Fruit fly (Drosophila melanogaster) whole organism, embryonic: ENCODE results near the gene Cyp312a1.

Experiments used
- Atf-2 ChIP-seq: fragments of 200-800 bp; sonication (Bioruptor generic); optimal IDR thresholded peaks from 2 replicates; lab custom pipeline; 2016; ENCODE audit warnings: missing biosample characterization, missing genetic modification characterization
- Blimp-1 ChIP-seq: fragments of 200-800 bp; sonication (Bioruptor generic); optimal IDR thresholded peaks from 3 replicates; lab custom pipeline; 2018; ENCODE audit warnings: missing biosample characterization, missing genetic modification characterization, mild to moderate bottlenecking, moderate library complexity, missing genetic modification reagents
- CG15696 ChIP-seq: fragments of 200-800 bp; sonication (Bioruptor generic); optimal IDR thresholded peaks from 2 replicates; lab custom pipeline; 2019; ENCODE audit warnings: missing biosample characterization, mild to moderate bottlenecking, missing genetic modification characterization, moderate library complexity
- CG1832 ChIP-seq: fragments of 200-800 bp; sonication (Bioruptor generic); optimal IDR thresholded peaks from 2 replicates; lab custom pipeline; 2017; ENCODE audit warnings: missing biosample characterization, mild to moderate bottlenecking, missing genetic modification characterization, inconsistent platforms
- CG18619 ChIP-seq: fragments of 200-800 bp; sonication (Bioruptor generic); optimal IDR thresholded peaks from 3 replicates; lab custom pipeline; 2017; ENCODE audit warnings: missing biosample characterization, mild to moderate bottlenecking, missing genetic modification characterization
- CG2199 ChIP-seq: fragments of 200-800 bp; sonication (Bioruptor generic); IDR thresholded peaks from 3 replicates; pipeline ENCODE4 v1.3.6; 2022; ENCODE audit warnings: missing biosample characterization, missing genetic modification characterization
- CG3163 ChIP-seq: fragments of 200-800 bp; sonication (Bioruptor generic); optimal IDR thresholded peaks from 3 replicates; lab custom pipeline; 2016; ENCODE audit warnings: missing biosample characterization, missing genetic modification characterization
- CG42726 ChIP-seq: fragments of 200-800 bp; sonication (Bioruptor generic); IDR thresholded peaks from 2 replicates; pipeline ENCODE4 v1.3.6; 2022; ENCODE audit warnings: missing biosample characterization, missing genetic modification characterization; ENCODE audit not compliant: partially characterized antibody
- CG4617 ChIP-seq: fragments of 200-800 bp; sonication (Bioruptor generic); optimal IDR thresholded peaks from 3 replicates; lab custom pipeline; 2016; ENCODE audit warnings: missing biosample characterization, missing genetic modification characterization, borderline replicate concordance
- CG6175 ChIP-seq: fragments of 200-800 bp; sonication (Bioruptor generic); IDR thresholded peaks from 3 replicates; pipeline ENCODE4 v1.3.6; 2022; ENCODE audit warnings: missing biosample characterization, missing genetic modification characterization
- CG6791 ChIP-seq: fragments of 200-800 bp; sonication (Bioruptor generic); IDR thresholded peaks from 3 replicates; pipeline ENCODE4 v1.3.6; 2022; ENCODE audit warnings: missing biosample characterization, missing genetic modification characterization; ENCODE audit not compliant: partially characterized antibody
- CTCF ChIP-seq: fragments of 200-800 bp; sonication (Bioruptor generic); optimal IDR thresholded peaks from 2 replicates; lab custom pipeline; 2017; ENCODE audit warnings: missing biosample characterization, mild to moderate bottlenecking, missing genetic modification characterization, moderate library complexity
- Deaf1 ChIP-seq: fragments of 200-800 bp; optimal IDR thresholded peaks from 3 replicates; lab custom pipeline; 2019; ENCODE audit warnings: missing biosample characterization, mild to moderate bottlenecking, missing genetic modification characterization, moderate library complexity
- Drgx ChIP-seq: fragments of 200-800 bp; sonication (Bioruptor generic); IDR thresholded peaks from 2 replicates; pipeline ENCODE4 v1.3.6; 2022; ENCODE audit warnings: missing biosample characterization, missing genetic modification characterization
- Eip74EF ChIP-seq, 2 experiments: fragments of 200-800 bp in 1 of 2; fragments of >200 bp in 1 of 2; sonication (Bioruptor generic) in 1 of 2; optimal IDR thresholded peaks; 2 replicates each; lab custom pipeline; 2017 to 2019; ENCODE audit warnings: missing biosample characterization in 2 of 2, missing genetic modification characterization in 2 of 2, mild to moderate bottlenecking in 1 of 2, moderate library complexity in 1 of 2
- HLH54F ChIP-seq: fragments of 200-800 bp; sonication (Bioruptor generic); optimal IDR thresholded peaks from 3 replicates; lab custom pipeline; 2016; ENCODE audit warnings: missing biosample characterization, missing genetic modification characterization
- Lhr ChIP-seq: fragments of 200-800 bp; sonication (Bioruptor generic); optimal IDR thresholded peaks from 3 replicates; lab custom pipeline; 2017; ENCODE audit warnings: mild to moderate bottlenecking, missing biosample characterization, missing genetic modification reagents, missing genetic modification characterization
- NK7.1 ChIP-seq: fragments of 200-800 bp; sonication (Bioruptor generic); optimal IDR thresholded peaks from 3 replicates; lab custom pipeline; 2016; ENCODE audit warnings: missing biosample characterization, missing genetic modification characterization
- Opbp ChIP-seq: fragments of 200-800 bp; sonication (Bioruptor generic); IDR thresholded peaks from 3 replicates; pipeline ENCODE4 v1.3.6; 2022; ENCODE audit warnings: missing biosample characterization, missing genetic modification characterization; ENCODE audit not compliant: partially characterized antibody
- Optix ChIP-seq: fragments of 200-800 bp; sonication (Bioruptor generic); IDR thresholded peaks from 3 replicates; pipeline ENCODE4 v1.3.6; 2022; ENCODE audit warnings: missing biosample characterization, missing genetic modification characterization
- Pdp1 ChIP-seq, 2 experiments: fragments of 200-800 bp; sonication (Bioruptor generic); optimal IDR thresholded peaks; 3 replicates each; lab custom pipeline; 2016; ENCODE audit warnings: missing biosample characterization in 2 of 2, missing genetic modification characterization in 2 of 2, mild to moderate bottlenecking in 1 of 2, moderate library complexity in 1 of 2
- Sry-β ChIP-seq: fragments of 200-800 bp; sonication (Bioruptor generic); optimal IDR thresholded peaks from 2 replicates; lab custom pipeline; 2018; ENCODE audit warnings: missing biosample characterization, mild to moderate bottlenecking, missing genetic modification characterization, moderate library complexity
- Ssrp ChIP-seq: fragments of 200-800 bp; sonication (Bioruptor generic); optimal IDR thresholded peaks from 2 replicates; lab custom pipeline; 2018; ENCODE audit warnings: missing biosample characterization, mild to moderate bottlenecking, missing genetic modification characterization, moderate library complexity
- ara ChIP-seq: fragments of 200-800 bp; sonication (Bioruptor generic); IDR thresholded peaks from 2 replicates; pipeline ENCODE4 v1.3.6; 2022; ENCODE audit warnings: missing biosample characterization, missing genetic modification characterization
- ato ChIP-seq: fragments of 200-800 bp; sonication (Bioruptor generic); IDR thresholded peaks from 2 replicates; pipeline ENCODE4 v1.3.6; 2022; ENCODE audit warnings: missing biosample characterization, missing genetic modification characterization; ENCODE audit not compliant: partially characterized antibody
- bbx ChIP-seq: fragments of 200-800 bp; sonication (Bioruptor generic); IDR thresholded peaks from 2 replicates; pipeline ENCODE4 v1.3.6; 2022; ENCODE audit warnings: missing biosample characterization, missing genetic modification characterization; ENCODE audit not compliant: partially characterized antibody
- chm ChIP-seq: fragments of 200-800 bp; sonication (Bioruptor generic); IDR thresholded peaks from 2 replicates; pipeline ENCODE4 v1.3.6; 2022; ENCODE audit warnings: missing biosample characterization, missing genetic modification characterization
- ci ChIP-seq: fragments of 200-800 bp; sonication (Bioruptor generic); IDR thresholded peaks from 3 replicates; pipeline ENCODE4 v1.3.6; 2022; ENCODE audit warnings: missing biosample characterization, missing genetic modification characterization
- en ChIP-seq: fragments of 200-800 bp; sonication (Bioruptor generic); optimal IDR thresholded peaks from 2 replicates; lab custom pipeline; 2016; ENCODE audit warnings: missing biosample characterization, missing genetic modification characterization
- esg ChIP-seq: fragments of 200-800 bp; sonication (Bioruptor generic); conservative IDR thresholded peaks from 2 replicates; pipeline ENCODE4 v1.3.6; 2022; ENCODE audit warnings: missing biosample characterization, missing genetic modification characterization
- hkb ChIP-seq, 2 experiments: fragments of 200-800 bp in 1 of 2; fragments of >200 bp in 1 of 2; sonication (Bioruptor generic) in 1 of 2; IDR thresholded peaks in 1 of 2; optimal IDR thresholded peaks in 1 of 2; 2 replicates each; pipeline versions ENCODE4 v1.3.6 to Lab custom; 2017 to 2022; ENCODE audit warnings: missing biosample characterization in 1 of 2, missing genetic modification characterization in 1 of 2
- ken ChIP-seq: fragments of 200-800 bp; sonication (Bioruptor generic); IDR thresholded peaks from 3 replicates; pipeline ENCODE4 v1.3.6; 2022; ENCODE audit warnings: missing biosample characterization, missing genetic modification characterization
- lov ChIP-seq, 2 experiments: fragments of 200-800 bp in 1 of 2; fragments of >200 bp in 1 of 2; sonication (Bioruptor generic) in 1 of 2; IDR thresholded peaks in 1 of 2; optimal IDR thresholded peaks in 1 of 2; 2 replicates in 1 of 2; 3 replicates in 1 of 2; pipeline versions ENCODE4 v1.3.6 to Lab custom; 2017 to 2022; ENCODE audit warnings: missing biosample characterization in 1 of 2, missing genetic modification characterization in 1 of 2
- nerfin-1 ChIP-seq: fragments of 200-800 bp; sonication (Bioruptor generic); optimal IDR thresholded peaks from 3 replicates; lab custom pipeline; 2019; ENCODE audit warnings: missing biosample characterization, mild to moderate bottlenecking, missing genetic modification characterization, moderate library complexity
- onecut ChIP-seq: fragments of 200-800 bp; sonication (Bioruptor generic); IDR thresholded peaks from 2 replicates; pipeline ENCODE4 v1.3.6; 2022; ENCODE audit warnings: missing biosample characterization, missing genetic modification characterization
- otp ChIP-seq: fragments of 200-800 bp; sonication (Bioruptor generic); IDR thresholded peaks from 3 replicates; pipeline ENCODE4, ENCODE4 v1.3.6; 2022; ENCODE audit warnings: missing biosample characterization, missing genetic modification characterization
- p53 ChIP-seq: fragments of 200-800 bp; sonication (Bioruptor generic); optimal IDR thresholded peaks from 2 replicates; lab custom pipeline; 2016; ENCODE audit warnings: missing biosample characterization, missing genetic modification characterization
- pan ChIP-seq, 4 experiments: fragments of >200 bp in 3 of 4; fragments of 200-800 bp in 1 of 4; sonication (Bioruptor generic) in 1 of 4; optimal IDR thresholded peaks in 3 of 4; IDR thresholded peaks in 1 of 4; 2 replicates each; pipeline versions ENCODE4 v1.3.6 to Lab custom; 2017 to 2022; ENCODE audit warnings: missing biosample characterization in 2 of 4, missing genetic modification characterization in 2 of 4, mixed read lengths in 1 of 4
- pros ChIP-seq: fragments of 200-800 bp; sonication (Bioruptor generic); optimal IDR thresholded peaks from 3 replicates; lab custom pipeline; 2019; ENCODE audit warnings: missing biosample characterization, mild to moderate bottlenecking, missing genetic modification characterization, moderate library complexity
- sens ChIP-seq: fragments of 200-800 bp; sonication (Bioruptor generic); peaks from one replicate; lab custom pipeline; 2016; ENCODE audit warnings: missing biosample characterization, missing genetic modification characterization
- sna ChIP-seq: fragments of 200-800 bp; sonication (Bioruptor generic); IDR thresholded peaks from 2 replicates; pipeline ENCODE4 v1.3.6; 2022; ENCODE audit warnings: missing biosample characterization, missing genetic modification characterization; ENCODE audit not compliant: partially characterized antibody
- stwl ChIP-seq: fragments of 200-800 bp; sonication (Bioruptor generic); optimal IDR thresholded peaks from 3 replicates; lab custom pipeline; 2018; ENCODE audit warnings: missing biosample characterization, mild to moderate bottlenecking, missing genetic modification characterization, moderate library complexity
- tio ChIP-seq: fragments of 200-800 bp; sonication (Bioruptor generic); optimal IDR thresholded peaks from 2 replicates; lab custom pipeline; 2017; ENCODE audit warnings: missing biosample characterization, missing genetic modification characterization, inconsistent platforms
- vvl ChIP-seq: fragments of 200-800 bp; sonication (Bioruptor generic); IDR thresholded peaks from 2 replicates; pipeline ENCODE4 v1.3.6; 2022; ENCODE audit warnings: missing biosample characterization, missing genetic modification characterization
- zfh1 ChIP-seq: fragments of 200-800 bp; sonication (Bioruptor generic); IDR thresholded peaks from 3 replicates; pipeline ENCODE4 v1.3.6; 2022; ENCODE audit warnings: missing biosample characterization, missing genetic modification characterization

Gene Cyp312a1

DNA sequence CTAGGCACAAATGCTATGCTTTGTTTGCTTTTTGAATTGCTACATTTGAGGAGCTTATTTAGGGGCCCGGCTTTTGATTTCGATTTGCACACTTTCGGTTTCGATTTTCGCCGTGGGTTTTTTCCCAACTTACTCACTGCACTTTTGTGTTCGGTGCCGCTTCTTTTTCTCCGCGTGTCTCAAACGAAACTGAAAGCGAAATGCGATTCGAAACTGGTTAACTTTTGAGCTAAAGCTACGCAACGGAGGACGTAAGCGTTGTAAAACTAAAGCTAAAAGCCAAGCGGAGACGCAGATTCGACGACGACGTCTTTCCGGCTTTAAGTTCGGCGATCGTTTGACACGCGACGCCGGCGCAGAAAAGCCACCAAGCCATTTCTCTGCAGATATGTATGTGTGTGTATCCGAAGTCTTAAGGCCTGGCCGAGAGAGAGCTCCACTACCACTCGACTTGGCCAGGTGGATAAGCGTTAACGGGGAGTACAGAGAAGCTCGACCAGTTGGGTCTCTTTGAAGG lies 29.7 kb upstream of the Cyp312a1 start, which contains the start of gene CG13699 (continued):
- TF ChIP-seq lov (optimal IDR thresholded peaks at IDR 0.05; lab: Kevin White, UChicago) (no peak), lov (GFP tag; IDR thresholded peaks at IDR 0.05; lab: Robert Waterston, UW) (no peak), en (GFP tag; lab: Kevin White, UChicago) (no peak), Blimp-1 (GFP tag; lab: Kevin White, UChicago) (peak; percentile 98), nerfin-1 (tag; lab: Kevin White, UChicago) (no peak), Deaf1 (tag; lab: Kevin White, UChicago) (peak; percentile 64), Pdp1 (GFP tag; optimal IDR thresholded peaks at IDR 0.05; lab: Kevin White, UChicago) (peak in 1 of 2 experiments; percentile 11), Ssrp (no peak), onecut (GFP tag; lab: Robert Waterston, UW) (no peak), p53 (GFP tag; lab: Kevin White, UChicago) (no peak), ci (0 out of 3 replicates have a peak, but pooled peaks have one; percentile 28), Drgx (GFP tag; lab: Robert Waterston, UW) (0 out of 2 replicates have a peak, but pooled peaks have one; percentile 9), pros (GFP tag; lab: Kevin White, UChicago) (peak; percentile 17), CG4617 (GFP tag; lab: Kevin White, UChicago) (no peak), CG15696 (tag; lab: Kevin White, UChicago) (no peak), Eip74EF (GFP tag; optimal IDR thresholded peaks at IDR 0.05; lab: Kevin White, UChicago) (peak in 1 of 2 experiments; percentile 24), HLH54F (no peak)
- TF ChIP-seq, all 482 proteins: peak for 15

DNA sequence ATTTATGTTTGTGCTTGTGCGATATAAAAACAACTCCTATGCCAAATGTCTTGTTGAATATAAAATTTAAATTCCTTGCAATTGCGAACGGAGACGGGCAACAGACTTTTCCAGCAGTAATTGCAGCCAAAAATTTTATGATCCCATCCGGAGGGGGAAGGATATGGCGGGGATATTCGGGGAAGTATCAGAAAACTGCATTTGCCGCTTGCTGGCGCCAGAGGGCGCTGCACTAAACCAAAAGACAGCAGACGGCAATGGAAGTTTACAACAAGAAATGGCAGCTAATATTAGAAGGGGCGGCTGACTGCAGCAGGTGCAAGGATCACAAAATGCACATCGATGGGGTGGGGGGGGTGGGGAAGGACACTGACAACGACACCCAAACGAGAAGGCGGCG lies 28.7 kb upstream of the Cyp312a1 start:
- no peak for TF ChIP-seq CG3163 (GFP tag; lab: Kevin White, UChicago)
- peak; percentile 27; the same call in 1 of the 2 replicates for TF ChIP-seq CG42726 (GFP tag; lab: Robert Waterston, UW)
- TF ChIP-seq esg (GFP tag; lab: Robert Waterston, UW), result no peak
- peak; percentile 84 for TF ChIP-seq CTCF
- TF ChIP-seq hkb (optimal IDR thresholded peaks at IDR 0.05; lab: Kevin White, UChicago), result no peak
- TF ChIP-seq hkb (GFP tag; IDR thresholded peaks at IDR 0.05; lab: Robert Waterston, UW), result no peak
- no peak for TF ChIP-seq CG1832
- no peak for TF ChIP-seq Atf-2

- TF ChIP-seq CG42726 (GFP tag; lab: Robert Waterston, UW), result peak; percentile 31; the same call in 1 of the 2 replicates
- peak; percentile 69; the same call in 2 of the 3 replicates for TF ChIP-seq CG6791
- TF ChIP-seq bbx, result peak; percentile 54
- TF ChIP-seq Blimp-1 (GFP tag; lab: Kevin White, UChicago), result peak; percentile 32
- TF ChIP-seq stwl, result peak; percentile 97
- peak; percentile 95 for TF ChIP-seq CG2199 (GFP tag; lab: Robert Waterston, UW)
- TF ChIP-seq CG18619 (GFP tag; lab: Kevin White, UChicago), result no peak
- TF ChIP-seq sens (GFP tag; lab: Kevin White, UChicago), result peak; percentile 54
- no peak for TF ChIP-seq Optix (GFP tag; lab: Robert Waterston, UW)
- 0 out of 2 replicates have a peak, but pooled peaks have one; percentile 15 for TF ChIP-seq ara (GFP tag; lab: Robert Waterston, UW)
- TF ChIP-seq ken (GFP tag; lab: Robert Waterston, UW), result 0 out of 3 replicates have a peak, but pooled peaks have one; percentile 30
- TF ChIP-seq CG6175, result no peak
- no peak for TF ChIP-seq NK7.1
- peak; percentile 32 for TF ChIP-seq Lhr
- peak; percentile 21; the same call in 1 of the 3 replicates for TF ChIP-seq otp (GFP tag; lab: Robert Waterston, UW)
- no peak for TF ChIP-seq tio (GFP tag; lab: Kevin White, UChicago)
- peak; percentile 48 for TF ChIP-seq vvl (GFP tag; lab: Robert Waterston, UW)
- TF ChIP-seq zfh1 (GFP tag; lab: Robert Waterston, UW), result peak; percentile 34; the same call in 1 of the 3 replicates
- peak; percentile 44; the same call in 1 of the 2 replicates for TF ChIP-seq ato (GFP tag; lab: Robert Waterston, UW)
- TF ChIP-seq Opbp (GFP tag; lab: Robert Waterston, UW), result peak; percentile 62; the same call in 2 of the 3 replicates
- no peak for TF ChIP-seq Sry-β
- TF ChIP-seq chm (GFP tag; lab: Robert Waterston, UW), result no peak
- TF ChIP-seq sna, result 0 out of 2 replicates have a peak, but pooled peaks have one; percentile 30
- TF ChIP-seq pan (optimal IDR thresholded peaks at IDR 0.05; lab: Kevin White, UChicago), result no peak
- TF ChIP-seq pan (GFP tag; optimal IDR thresholded peaks at IDR 0.05 in 1 of 2, IDR thresholded peaks at IDR 0.05 in 1 of 2), result peak in 1 of 2 experiments; percentile 31
These were observed 21.7 kb upstream of the Cyp312a1 start for dm6 chr3L:18154140-18154539.
